Worm (Caenorhabditis elegans) whole organism, L3 larva: ENCODE measurements around the gene dot-1.4.

Experiments
- ceh-28 ChIP-seq: fragments of 150-350 bp; optimal IDR thresholded peaks from 2 replicates; lab custom pipeline; 2014; ENCODE audit warnings: missing biosample characterization, missing genetic modification reagents, missing genetic modification characterization
- daf-12 ChIP-seq: fragments of 150-350 bp; optimal IDR thresholded peaks from 2 replicates; lab custom pipeline; 2014; ENCODE audit warnings: missing biosample characterization, missing genetic modification reagents, missing genetic modification characterization
- elt-1 ChIP-seq: fragments of 150-350 bp; optimal IDR thresholded peaks from 2 replicates; lab custom pipeline; 2014; ENCODE audit warnings: missing biosample characterization, missing genetic modification characterization
- elt-3 ChIP-seq, 3 experiments: fragments of 150-350 bp in 1 of 3; sonication (generic microtip) in 2 of 3; optimal IDR thresholded peaks; 2 replicates in 2 of 3; 4 replicates in 1 of 3; lab custom pipeline; 2014 to 2017; ENCODE audit warnings: missing biosample characterization in 3 of 3, missing genetic modification characterization in 3 of 3
- fkh-10 ChIP-seq: sonication (generic microtip); optimal IDR thresholded peaks from 2 replicates; lab custom pipeline; 2017; ENCODE audit warnings: missing biosample characterization, missing genetic modification reagents, missing genetic modification characterization
- jun-1 ChIP-seq: fragments of 150-350 bp; optimal IDR thresholded peaks from 2 replicates; lab custom pipeline; 2014; ENCODE audit warnings: missing biosample characterization, missing genetic modification reagents, missing genetic modification characterization
- nhr-12 ChIP-seq: fragments of 150-350 bp; optimal IDR thresholded peaks from 2 replicates; lab custom pipeline; 2014; ENCODE audit warnings: missing biosample characterization, missing genetic modification characterization
- nhr-25 ChIP-seq: sonication (generic microtip); optimal IDR thresholded peaks from 2 replicates; lab custom pipeline; 2017; ENCODE audit warnings: missing biosample characterization, missing genetic modification characterization
- nhr-67 ChIP-seq: fragments of 150-350 bp; optimal IDR thresholded peaks from 2 replicates; lab custom pipeline; 2014; ENCODE audit warnings: missing biosample characterization, missing genetic modification characterization
- nhr-77 ChIP-seq: fragments of 150-350 bp; optimal IDR thresholded peaks from 2 replicates; lab custom pipeline; 2014; ENCODE audit warnings: missing biosample characterization, missing genetic modification characterization
- pha-4 ChIP-seq: fragments of 150-350 bp; optimal IDR thresholded peaks from 2 replicates; lab custom pipeline; 2014; ENCODE audit warnings: missing biosample characterization, missing genetic modification reagents, missing genetic modification characterization
- sea-2 ChIP-seq: fragments of 150-350 bp; sonication (generic microtip); optimal IDR thresholded peaks from 4 replicates; lab custom pipeline; 2014; ENCODE audit warnings: missing biosample characterization, missing genetic modification reagents, missing genetic modification characterization
- zag-1 ChIP-seq: fragments of 150-350 bp; optimal IDR thresholded peaks from 2 replicates; lab custom pipeline; 2014; ENCODE audit warnings: missing biosample characterization, missing genetic modification characterization

- TF ChIP-seq nhr-67 (no peak), nhr-25 (tag; lab: Kevin White, UChicago) (no peak), pha-4 (peak; percentile 50), daf-12 (tag; lab: Kevin White, UChicago) (no peak), elt-1 (tag; lab: Kevin White, UChicago) (no peak), zag-1 (tag; lab: Kevin White, UChicago) (no peak), fkh-10 (GFP tag; lab: Kevin White, UChicago) (no peak), jun-1 (no peak), sea-2 (no peak), ceh-28 (no peak), elt-3 (tag; optimal IDR thresholded peaks at IDR 0.05; lab: Kevin White, UChicago) (no peak), nhr-12 (tag; lab: Kevin White, UChicago) (no peak), nhr-77 (tag; lab: Kevin White, UChicago) (no peak)
Observed at ce11 chrX:11948184-11948894, 16.9 kb upstream of the dot-1.4 start, which contains the start of gene lsd-1.
